Fruit fly (Drosophila melanogaster) whole organism, wandering third instar larva: ENCODE data around the gene CG18754.

Experiments
- Abd-B ChIP-seq: fragments of >200 bp; optimal IDR thresholded peaks from 2 replicates; lab custom pipeline; 2017; ENCODE audit warnings: missing biosample characterization, missing genetic modification characterization
- CrebA ChIP-seq: fragments of 200-800 bp; sonication (Bioruptor generic); optimal IDR thresholded peaks from 2 replicates; lab custom pipeline; 2016; ENCODE audit warnings: missing biosample characterization, mild to moderate bottlenecking, missing genetic modification characterization, borderline replicate concordance
- Hr78 ChIP-seq: fragments of >200 bp; optimal IDR thresholded peaks from 2 replicates; lab custom pipeline; 2017; ENCODE audit warnings: missing biosample characterization, missing genetic modification characterization
- Mio ChIP-seq: sonication (Bioruptor generic); optimal IDR thresholded peaks from 2 replicates; lab custom pipeline; 2016; ENCODE audit warnings: missing biosample characterization, missing genetic modification characterization
- OdsH ChIP-seq: fragments of 200-800 bp; sonication (Bioruptor generic); optimal IDR thresholded peaks from 2 replicates; lab custom pipeline; 2016; ENCODE audit warnings: missing biosample characterization, mild to moderate bottlenecking, missing genetic modification characterization
- h ChIP-seq: fragments of 200-800 bp; sonication (Bioruptor generic); optimal IDR thresholded peaks from 3 replicates; lab custom pipeline; 2016; ENCODE audit warnings: missing biosample characterization, mild to moderate bottlenecking, missing genetic modification characterization
- lola ChIP-seq: fragments of >200 bp; optimal IDR thresholded peaks from 2 replicates; lab custom pipeline; 2017; ENCODE audit warnings: missing biosample characterization, missing genetic modification characterization
- psq ChIP-seq: fragments of 200-800 bp; sonication (Bioruptor generic); optimal IDR thresholded peaks from 3 replicates; lab custom pipeline; 2017; ENCODE audit warnings: missing biosample characterization, mild to moderate bottlenecking, missing genetic modification characterization, moderate library complexity
- woc ChIP-seq: sonication (Bioruptor generic); optimal IDR thresholded peaks from 2 replicates; lab custom pipeline; 2016; ENCODE audit warnings: missing biosample characterization, mild to moderate bottlenecking, missing genetic modification characterization

DNA sequence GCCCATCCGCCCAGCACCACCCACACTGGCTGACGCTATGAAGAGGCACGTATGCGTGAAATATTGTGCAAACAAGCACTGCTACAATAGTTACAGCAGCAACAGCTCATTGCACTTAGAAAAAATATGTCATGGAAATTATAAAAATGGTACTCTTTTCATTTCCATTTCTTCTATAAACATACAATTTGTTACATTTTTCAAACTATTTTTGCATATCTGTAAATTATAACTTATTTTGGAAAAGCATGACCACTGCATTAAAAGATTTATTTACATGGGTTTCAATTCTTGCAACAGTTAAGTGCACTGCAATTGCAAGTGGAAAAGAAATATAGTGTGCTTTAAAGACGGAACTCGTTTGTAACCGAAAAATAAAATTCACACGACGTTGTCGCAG lies 45.5 kb upstream of the CG18754 start:
- TF ChIP-seq psq (GFP tag; lab: Kevin White, UChicago) (no peak), Abd-B (GFP tag; lab: Kevin White, UChicago) (no peak), Mio (GFP tag; lab: Kevin White, UChicago) (no peak), OdsH (no peak), woc (GFP tag; lab: Kevin White, UChicago) (no peak), h (GFP tag; lab: Kevin White, UChicago) (no peak), Hr78 (no peak), lola (no peak), CrebA (no peak)
